Worm (Caenorhabditis elegans) whole organism, L3 larva: ENCODE measurements around the gene fbxo-11.2.

Experiments used
- R02D3.7 ChIP-seq: fragments of 150-350 bp; optimal IDR thresholded peaks from 2 replicates; lab custom pipeline; 2014; ENCODE audit warnings: missing biosample characterization, missing genetic modification characterization
- ama-1 ChIP-seq: fragments of 150-350 bp; optimal IDR thresholded peaks from 2 replicates; lab custom pipeline; 2018
- ceh-82 ChIP-seq: fragments of 150-350 bp; optimal IDR thresholded peaks from 2 replicates; lab custom pipeline; 2014; ENCODE audit warnings: missing biosample characterization, missing genetic modification characterization
- fos-1 ChIP-seq: fragments of 150-350 bp; optimal IDR thresholded peaks from 2 replicates; lab custom pipeline; 2014; ENCODE audit warnings: missing biosample characterization, missing genetic modification characterization
- jun-1 ChIP-seq: fragments of 150-350 bp; optimal IDR thresholded peaks from 2 replicates; lab custom pipeline; 2014; ENCODE audit warnings: missing biosample characterization, missing genetic modification reagents, missing genetic modification characterization
- nhr-23 ChIP-seq: fragments of 150-350 bp; optimal IDR thresholded peaks from 2 replicates; lab custom pipeline; 2014; ENCODE audit warnings: missing biosample characterization, missing genetic modification reagents, missing genetic modification characterization
- nhr-28 ChIP-seq: fragments of 150-350 bp; optimal IDR thresholded peaks from 2 replicates; lab custom pipeline; 2014; ENCODE audit warnings: missing biosample characterization, missing genetic modification characterization
- nhr-77 ChIP-seq: fragments of 150-350 bp; optimal IDR thresholded peaks from 2 replicates; lab custom pipeline; 2014; ENCODE audit warnings: missing biosample characterization, missing genetic modification characterization
- pha-4 ChIP-seq: fragments of 150-350 bp; optimal IDR thresholded peaks from 2 replicates; lab custom pipeline; 2014; ENCODE audit warnings: missing biosample characterization, missing genetic modification reagents, missing genetic modification characterization
- skn-1 ChIP-seq: fragments of 150-350 bp; optimal IDR thresholded peaks from 2 replicates; lab custom pipeline; 2014; ENCODE audit warnings: missing biosample characterization, missing genetic modification characterization
- unc-62 ChIP-seq: fragments of 150-350 bp; sonication (generic microtip); optimal IDR thresholded peaks from 4 replicates; lab custom pipeline; 2014; ENCODE audit warnings: missing biosample characterization, missing genetic modification reagents, missing genetic modification characterization
- ztf-4 ChIP-seq: fragments of 150-350 bp; optimal IDR thresholded peaks from 2 replicates; lab custom pipeline; 2014; ENCODE audit warnings: missing biosample characterization, missing genetic modification characterization

- TF ChIP-seq R02D3.7 (tag; lab: Kevin White, UChicago): no peak
- TF ChIP-seq nhr-77 (tag; lab: Kevin White, UChicago): no peak
- peak; percentile 6 for TF ChIP-seq nhr-23 (tag; lab: Kevin White, UChicago)
- TF ChIP-seq pha-4: no peak
- TF ChIP-seq skn-1 (tag; lab: Kevin White, UChicago): no peak
- no peak for TF ChIP-seq ceh-82
- no peak for TF ChIP-seq ama-1
- TF ChIP-seq unc-62 (GFP tag; lab: Kevin White, UChicago): no peak
- TF ChIP-seq jun-1 (tag; lab: Kevin White, UChicago): no peak
- TF ChIP-seq nhr-28: no peak
- TF ChIP-seq ztf-4 (tag; lab: Kevin White, UChicago): no peak
- TF ChIP-seq fos-1 (tag; lab: Kevin White, UChicago): no peak
Observed at ce11 chrIII:1053067-1053466, at the start of gene fbxo-11.2.
